Worm (Caenorhabditis elegans): Measurements from ENCODE around the gene gsnl-1.

DNA sequence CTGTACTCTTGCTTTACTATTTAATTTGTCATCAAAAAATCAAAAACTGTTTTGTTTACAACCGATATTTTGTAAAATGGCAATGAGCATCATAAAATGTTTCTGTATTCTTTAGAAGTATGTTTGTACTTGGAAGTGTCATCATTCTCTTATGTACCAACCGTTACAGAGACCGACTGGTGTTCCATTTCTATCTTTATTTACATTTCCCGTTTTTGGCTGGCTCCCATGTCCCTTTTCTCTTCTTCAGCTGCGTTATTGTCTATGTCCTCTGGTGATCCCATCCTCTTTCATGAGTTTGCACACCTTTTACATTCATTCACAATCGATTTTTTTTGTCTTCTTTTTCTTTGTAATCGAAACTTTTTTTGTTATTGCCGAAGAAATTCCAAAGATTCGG, 45.4 kb upstream of the gsnl-1 start:
- no peak for TF ChIP-seq dao-5 (tag; optimal IDR thresholded peaks at IDR 0.05)
- TF ChIP-seq him-1 (tag; optimal IDR thresholded peaks at IDR 0.05): no peak

All from whole organism, L4/young adult.